Fruit fly (Drosophila melanogaster) whole organism, pupa: Measurements from ENCODE around the gene glob1.

Experiments used
- CG12605 ChIP-seq: fragments of 200-800 bp; sonication (Bioruptor generic); IDR thresholded peaks from 2 replicates; pipeline ENCODE4 v1.3.6; 2022; ENCODE audit warnings: missing biosample characterization, missing genetic modification characterization
- CG34367 ChIP-seq: fragments of 200-800 bp; sonication (Bioruptor generic); optimal IDR thresholded peaks from 2 replicates; lab custom pipeline; 2018; ENCODE audit warnings: missing biosample characterization, mild to moderate bottlenecking, missing genetic modification characterization
- CG4496 ChIP-seq: fragments of 200-800 bp; sonication (Bioruptor generic); IDR thresholded peaks from 3 replicates; pipeline ENCODE4 v1.3.6; 2022; ENCODE audit warnings: missing biosample characterization, missing genetic modification characterization
- EcR ChIP-seq: fragments of 200-800 bp; sonication (Bioruptor generic); optimal IDR thresholded peaks from 3 replicates; lab custom pipeline; 2019; ENCODE audit warnings: missing biosample characterization, missing genetic modification characterization, mild to moderate bottlenecking, moderate library complexity, missing genetic modification reagents
- gl ChIP-seq: fragments of 200-800 bp; sonication (Bioruptor generic); optimal IDR thresholded peaks from 2 replicates; lab custom pipeline; 2018; ENCODE audit warnings: missing biosample characterization, mild to moderate bottlenecking, missing genetic modification characterization

dm6 chr3R:15875611-15876010, 28.8 kb downstream of the glob1 start, which contains the start of gene CG31183:
- TF ChIP-seq EcR (no peak), CG12605 (GFP tag; lab: Robert Waterston, UW) (no peak), CG34367 (no peak), CG4496 (GFP tag; lab: Robert Waterston, UW) (no peak; the same call in 1 of the 3 replicates), gl (no peak)
